Worm (Caenorhabditis elegans): ENCODE measurements around the gene C31B8.9.

ce11 chrV:2872947-2873346 lies 39.9 kb downstream of the C31B8.9 start:
- TF ChIP-seq lin-11 (tag; optimal IDR thresholded peaks at IDR 0.05) (no peak), egl-27 (tag; optimal IDR thresholded peaks at IDR 0.05) (no peak), lin-39 (tag; optimal IDR thresholded peaks at IDR 0.05) (no peak), ama-1 (optimal IDR thresholded peaks at IDR 0.05) (no peak), lin-13 (GFP tag; optimal IDR thresholded peaks at IDR 0.05) (no peak), ztf-1 (GFP tag; conservative IDR thresholded peaks at IDR 0.05) (no peak), elt-1 (tag; optimal IDR thresholded peaks at IDR 0.05) (no peak), skn-1 (tag; optimal IDR thresholded peaks at IDR 0.05) (no peak), mbf-1 (tag; optimal IDR thresholded peaks at IDR 0.05) (no peak), R02D3.7 (tag; optimal IDR thresholded peaks at IDR 0.05) (no peak), F13H6.1 (tag; optimal IDR thresholded peaks at IDR 0.05) (no peak)
